Fruit fly (Drosophila melanogaster): ENCODE data around the gene koko.
A peak's percentile ranks its signal among the peaks of the same experiment; 100 is the strongest.

The koko gene

DNA sequence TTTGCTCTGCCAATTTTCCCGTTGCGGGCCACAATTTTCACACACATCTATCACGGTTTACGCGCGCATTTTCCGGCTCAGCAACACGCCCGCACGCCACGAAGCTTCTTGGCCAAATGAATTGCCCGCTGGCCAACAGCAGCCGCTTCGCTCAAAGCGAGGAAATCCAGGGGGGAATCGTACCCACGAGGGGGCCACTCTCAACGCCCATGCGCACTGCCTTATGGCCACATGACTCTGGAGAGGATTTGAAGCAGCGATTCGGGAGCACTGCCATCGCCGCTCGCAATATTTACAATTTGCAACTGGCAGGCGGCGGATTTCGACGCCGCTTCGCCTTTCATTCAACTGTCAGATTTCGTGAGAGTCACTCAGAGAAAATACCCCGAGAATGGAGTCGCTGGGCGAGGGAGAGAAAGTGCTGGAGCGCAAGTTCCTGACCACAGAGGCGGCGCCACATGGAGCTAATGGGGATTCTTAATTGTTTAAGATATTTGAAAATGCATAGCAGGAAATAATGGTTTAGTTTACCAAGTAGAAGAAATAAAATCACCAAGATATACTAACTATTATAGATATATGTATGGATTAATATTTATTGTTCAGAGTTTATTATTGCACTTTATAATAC lies 42.1 kb upstream of the koko start, which contains the start of gene CG15803 (continued):
- TF ChIP-seq toy (GFP tag; IDR thresholded peaks at IDR 0.05) (0 out of 2 replicates have a peak, but pooled peaks have one; percentile 8), peb (GFP tag; IDR thresholded peaks at IDR 0.05) (no peak), gro (GFP tag; optimal IDR thresholded peaks at IDR 0.05) (no peak), CG15269 (tag; optimal IDR thresholded peaks at IDR 0.05) (no peak), mld (GFP tag; IDR thresholded peaks at IDR 0.05; ENCODE audit: partially characterized antibody) (no peak), CG12391 (tag; optimal IDR thresholded peaks at IDR 0.05) (peak; percentile 5), CG11504 (tag; optimal IDR thresholded peaks at IDR 0.05) (peak; percentile 18), Fer2 (tag; optimal IDR thresholded peaks at IDR 0.05) (no peak), CG14441 (GFP tag; IDR thresholded peaks at IDR 0.05) (no peak), CG3163 (GFP tag; optimal IDR thresholded peaks at IDR 0.05) (no peak), aop (GFP tag; IDR thresholded peaks at IDR 0.05) (no peak), Dfd (GFP tag; optimal IDR thresholded peaks at IDR 0.05) (no peak), Oaz (GFP tag; IDR thresholded peaks at IDR 0.05) (no peak), CG5245 (GFP tag; optimal IDR thresholded peaks at IDR 0.05) (no peak), ssp (GFP tag; IDR thresholded peaks at IDR 0.05) (no peak), CG11723 (GFP tag; optimal IDR thresholded peaks at IDR 0.05) (no peak), Side (GFP tag; optimal IDR thresholded peaks at IDR 0.05) (no peak), Hr51 (GFP tag; optimal IDR thresholded peaks at IDR 0.05) (peak in 1 of 2 experiments; percentile 25), crol (GFP tag; IDR thresholded peaks at IDR 0.05) (peak; percentile 68), CG12769 (tag; optimal IDR thresholded peaks at IDR 0.05) (peak; percentile 72), Hr3 (GFP tag; optimal IDR thresholded peaks at IDR 0.05) (no peak), row (GFP tag; IDR thresholded peaks at IDR 0.05) (peak; percentile 55; the same call in 2 of the 3 replicates), btn (GFP tag; optimal IDR thresholded peaks at IDR 0.05) (no peak), CG42726 (GFP tag; IDR thresholded peaks at IDR 0.05; ENCODE audit: partially characterized antibody) (no peak), Xbp1 (GFP tag; optimal IDR thresholded peaks at IDR 0.05) (no peak), gfzf (GFP tag; optimal IDR thresholded peaks at IDR 0.05) (no peak), ttk (GFP tag; IDR thresholded peaks at IDR 0.05) (no peak), CG32772 (GFP tag; IDR thresholded peaks at IDR 0.05) (no peak), Pdp1 (GFP tag; optimal IDR thresholded peaks at IDR 0.05) (no peak), Lpt (GFP tag; optimal IDR thresholded peaks at IDR 0.05) (no peak), CG17612 (GFP tag; IDR thresholded peaks at IDR 0.05) (no peak), CG3407 (GFP tag; optimal IDR thresholded peaks at IDR 0.05) (no peak), wek (GFP tag; optimal IDR thresholded peaks at IDR 0.05) (no peak), CG7987 (GFP tag; optimal IDR thresholded peaks at IDR 0.05) (no peak), CG15601 (tag; optimal IDR thresholded peaks at IDR 0.05) (no peak), CG17328 (GFP tag; IDR thresholded peaks at IDR 0.05) (no peak), CG13287 (GFP tag; IDR thresholded peaks at IDR 0.05; ENCODE audit: partially characterized antibody) (no peak; the same call in 1 of the 2 replicates), knrl (GFP tag; IDR thresholded peaks at IDR 0.05; ENCODE audit: partially characterized antibody) (no peak), CG6791 (GFP tag; IDR thresholded peaks at IDR 0.05; ENCODE audit: partially characterized antibody) (no peak), nerfin-2 (GFP tag; IDR thresholded peaks at IDR 0.05; ENCODE audit: partially characterized antibody) (no peak), ranshi (GFP tag; IDR thresholded peaks at IDR 0.05) (no peak), zf30C (GFP tag; optimal IDR thresholded peaks at IDR 0.05) (no peak), CG10462 (GFP tag; optimal IDR thresholded peaks at IDR 0.05) (no peak), prd (optimal IDR thresholded peaks at IDR 0.05) (no peak), prd (GFP tag; IDR thresholded peaks at IDR 0.05) (no peak), rib (GFP tag; IDR thresholded peaks at IDR 0.05) (no peak), hth (optimal IDR thresholded peaks at IDR 0.05) (no peak), Sry-δ (GFP tag; optimal IDR thresholded peaks at IDR 0.05) (no peak), Scr (GFP tag; IDR thresholded peaks at IDR 0.05; ENCODE audit: partially characterized antibody) (no peak), CG13424 (tag; optimal IDR thresholded peaks at IDR 0.05) (no peak), trh (GFP tag; optimal IDR thresholded peaks at IDR 0.05) (no peak)
